Worm (Caenorhabditis elegans): Measurements from ENCODE around the gene zipt-2.1.
"Not testable (repeated sequence)": the region's sequence is repeated elsewhere in the genome, so short reads cannot be mapped to it uniquely, and the experiment has no call there.

zipt-2.1 gene

ce11 chrIV:10799354-10799753, at the start of gene zipt-2.1:
Gene zipt-2.1, plus strand, starts transcription at chrIV:10799654.
- TF ChIP-seq unc-62 (GFP tag; optimal IDR thresholded peaks at IDR 0.05) = no peak

DNA sequence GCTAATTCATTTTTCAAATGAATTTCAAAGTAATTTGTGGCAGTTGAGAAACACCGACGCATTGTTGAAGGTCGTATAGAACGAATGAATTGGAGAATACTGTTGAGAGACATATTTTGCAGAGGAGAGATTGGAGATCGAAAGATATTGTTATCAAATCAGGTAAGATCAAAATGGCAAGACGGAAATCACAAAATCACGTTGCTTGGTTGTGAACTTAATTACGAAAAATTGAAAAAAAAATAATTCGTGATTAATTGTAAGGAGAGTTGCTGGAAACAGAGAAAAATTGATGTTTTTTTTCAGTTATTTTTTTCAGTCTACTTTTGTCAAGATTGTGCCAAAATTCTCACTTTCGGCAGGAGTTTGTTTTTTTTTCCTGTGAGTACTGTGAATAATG, 49.4 kb upstream of the zipt-2.1 start, which contains the start of gene T25B9.1:
Gene T25B9.1 (minus strand): TSS at position 101 of the 400 bp plus-strand sequence.
- no peak for TF ChIP-seq unc-62 (GFP tag; optimal IDR thresholded peaks at IDR 0.05)

- not testable (repeated sequence) for TF ChIP-seq unc-62 (GFP tag; optimal IDR thresholded peaks at IDR 0.05)
Measured at ce11 chrIV:10751740-10752139, 47.7 kb upstream of the zipt-2.1 start, which contains the start of gene T25B9.2. Gene T25B9.2, minus strand, starts transcription at chrIV:10751840.

- TF ChIP-seq unc-62 (GFP tag; optimal IDR thresholded peaks at IDR 0.05) = no peak
Measured at ce11 chrIV:10754685-10755084, 44.8 kb upstream of the zipt-2.1 start, which contains the start of gene T25B9.5. Gene T25B9.5, minus strand, starts transcription at chrIV:10754785.

DNA sequence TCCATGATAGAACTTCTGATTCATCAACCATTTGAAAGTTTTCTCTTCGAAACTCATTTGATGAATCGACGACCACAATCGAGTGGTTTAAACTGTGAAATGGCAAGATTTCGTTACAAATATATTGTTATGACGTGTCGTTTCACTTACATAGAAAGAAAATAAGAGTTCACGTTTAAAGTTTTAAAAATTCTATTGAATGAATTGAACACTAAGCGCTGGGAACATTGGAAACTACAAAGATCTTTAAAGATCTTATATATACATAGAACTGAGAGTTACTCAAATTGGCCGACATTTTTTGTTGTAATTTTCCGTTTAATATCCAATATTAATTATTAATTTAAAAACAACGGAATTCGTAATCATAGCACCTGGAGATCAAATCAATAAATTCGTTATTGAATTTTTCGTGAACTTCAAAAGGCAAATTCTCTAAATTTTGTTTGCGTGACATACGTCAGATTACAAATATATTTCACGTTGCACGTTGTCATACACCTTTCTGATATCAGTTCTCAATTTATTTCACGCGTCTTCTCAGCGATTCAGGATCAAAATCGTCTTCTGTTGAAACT, 41.7 kb upstream of the zipt-2.1 start, which contains the start of the genes T25B9.4 and T25B9.6:
Gene T25B9.4 (minus strand): TSS at position 101 of the 578 bp plus-strand sequence.
Gene T25B9.6 (plus strand): TSS at position 528 of the 578 bp plus-strand sequence.
- no peak for TF ChIP-seq unc-62 (GFP tag; optimal IDR thresholded peaks at IDR 0.05)

DNA sequence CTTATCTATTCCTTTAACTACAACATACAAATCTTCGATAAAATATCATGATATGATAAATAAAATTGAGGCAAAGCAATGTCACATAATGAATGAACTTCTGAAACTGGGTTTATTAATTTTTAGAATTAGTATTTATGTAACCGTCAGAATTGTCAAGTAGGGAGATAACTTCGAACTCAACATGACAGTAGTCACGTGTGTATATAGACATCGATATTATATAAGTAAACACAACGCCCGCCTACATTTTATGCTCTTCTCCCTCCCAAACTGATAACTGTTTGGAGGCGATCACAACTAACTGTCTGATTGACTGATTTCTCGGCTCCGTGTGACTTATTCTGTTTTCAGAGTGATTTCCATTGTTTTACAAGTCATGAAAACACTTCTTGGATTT, 38.1 kb upstream of the zipt-2.1 start, which contains the start of gene ugt-54:
Gene ugt-54 (plus strand): TSS at position 355 of the 400 bp plus-strand sequence.
- TF ChIP-seq unc-62 (GFP tag; optimal IDR thresholded peaks at IDR 0.05) = no peak

ce11 chrIV:10764206-10764605, 35.2 kb upstream of the zipt-2.1 start, which contains the start of gene T25B9.11:
Gene T25B9.11, plus strand, starts transcription at chrIV:10764506.
- TF ChIP-seq unc-62 (GFP tag; optimal IDR thresholded peaks at IDR 0.05) = no peak

- no peak for TF ChIP-seq unc-62 (GFP tag; optimal IDR thresholded peaks at IDR 0.05)
Measured at ce11 chrIV:10765053-10765452, 34.4 kb upstream of the zipt-2.1 start, which contains the start of gene T25B9.12. Gene T25B9.12, plus strand, starts transcription at chrIV:10765353.

- TF ChIP-seq unc-62 (GFP tag; optimal IDR thresholded peaks at IDR 0.05) = no peak
Measured at ce11 chrIV:10766071-10766470, 33.4 kb upstream of the zipt-2.1 start.

DNA sequence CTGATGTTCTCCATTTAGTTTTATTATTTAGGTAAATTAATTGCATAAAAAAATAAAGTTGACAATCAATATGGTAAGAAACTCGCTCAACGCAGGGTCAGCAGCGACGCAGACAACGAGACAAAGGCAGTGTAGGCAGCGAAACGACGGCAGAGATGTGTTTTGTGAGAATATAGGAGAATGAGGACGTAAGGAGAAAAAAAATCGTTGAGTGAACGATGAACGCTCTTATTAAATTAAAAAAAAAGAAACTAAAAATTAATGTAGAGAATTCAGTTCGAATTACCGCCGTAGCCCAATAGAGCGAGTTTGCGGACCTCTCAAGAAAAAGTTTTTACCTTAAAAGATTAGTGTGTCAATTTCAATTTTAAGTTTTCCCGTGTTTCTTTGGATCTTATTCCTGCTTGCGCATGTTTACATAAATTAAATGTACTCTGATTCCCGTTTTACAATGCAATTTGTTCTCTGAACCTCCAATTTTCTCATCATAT, 31.3 kb upstream of the zipt-2.1 start, which contains the start of gene T25B9.8:
Gene T25B9.8 (minus strand): TSS at position 51 of the 491 bp plus-strand sequence.
- TF ChIP-seq unc-62 (GFP tag; optimal IDR thresholded peaks at IDR 0.05) = no peak

ce11 chrIV:10769353-10769752, 30.1 kb upstream of the zipt-2.1 start, which contains the start of gene T25B9.9:
Gene T25B9.9, plus strand, starts transcription at chrIV:10769653.
- TF ChIP-seq unc-62 (GFP tag; optimal IDR thresholded peaks at IDR 0.05) = no peak

ce11 chrIV:10771296-10771695, 28.2 kb upstream of the zipt-2.1 start:
- TF ChIP-seq unc-62 (GFP tag; optimal IDR thresholded peaks at IDR 0.05) = no peak

DNA sequence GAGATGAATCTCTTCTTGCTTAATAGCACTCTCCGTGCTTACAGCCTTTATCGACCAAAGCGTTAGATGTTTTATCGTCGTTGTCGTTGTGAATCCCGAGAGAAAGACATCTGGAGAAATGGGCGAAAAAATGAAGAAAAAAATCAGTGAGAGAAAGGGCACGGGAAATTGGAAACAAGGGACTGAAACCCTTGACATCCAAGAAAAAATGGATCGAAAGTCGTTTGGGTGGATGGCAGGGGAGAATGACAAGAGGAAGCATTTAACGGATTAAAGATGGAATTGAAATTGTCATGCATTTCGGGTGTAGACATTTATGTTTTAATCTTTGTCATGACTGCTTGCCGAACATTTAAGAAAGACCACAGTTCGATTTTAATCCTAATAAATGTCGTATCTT, 25.6 kb upstream of the zipt-2.1 start, which contains the start of gene inpp-1:
Gene inpp-1 (minus strand): TSS at position 101 of the 400 bp plus-strand sequence.
- TF ChIP-seq unc-62 (GFP tag; optimal IDR thresholded peaks at IDR 0.05) = no peak

ce11 chrIV:10777076-10777475, 22.4 kb upstream of the zipt-2.1 start:
- no peak for TF ChIP-seq unc-62 (GFP tag; optimal IDR thresholded peaks at IDR 0.05)

DNA sequence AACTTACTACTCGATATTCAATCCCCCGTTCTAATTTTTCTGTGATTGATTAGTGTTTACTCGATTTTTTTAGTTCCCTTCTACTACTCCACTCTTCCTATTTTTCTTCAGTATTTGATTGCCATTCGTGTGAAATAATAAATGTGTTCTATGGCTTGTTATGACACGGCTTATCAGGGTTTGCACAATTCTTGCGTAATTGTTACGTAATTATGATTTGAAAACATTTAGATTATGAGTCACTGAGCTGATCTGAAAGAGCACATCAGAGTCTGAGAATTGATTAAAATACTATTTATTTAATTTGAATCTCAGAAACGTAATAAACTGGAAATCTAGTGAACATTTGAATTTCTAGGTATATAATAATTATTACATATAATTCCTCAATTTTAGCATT, 21.9 kb upstream of the zipt-2.1 start:
- no peak for TF ChIP-seq unc-62 (GFP tag; optimal IDR thresholded peaks at IDR 0.05)

- no peak for TF ChIP-seq unc-62 (GFP tag; optimal IDR thresholded peaks at IDR 0.05)
Measured at ce11 chrIV:10778582-10778981, 20.9 kb upstream of the zipt-2.1 start.

DNA sequence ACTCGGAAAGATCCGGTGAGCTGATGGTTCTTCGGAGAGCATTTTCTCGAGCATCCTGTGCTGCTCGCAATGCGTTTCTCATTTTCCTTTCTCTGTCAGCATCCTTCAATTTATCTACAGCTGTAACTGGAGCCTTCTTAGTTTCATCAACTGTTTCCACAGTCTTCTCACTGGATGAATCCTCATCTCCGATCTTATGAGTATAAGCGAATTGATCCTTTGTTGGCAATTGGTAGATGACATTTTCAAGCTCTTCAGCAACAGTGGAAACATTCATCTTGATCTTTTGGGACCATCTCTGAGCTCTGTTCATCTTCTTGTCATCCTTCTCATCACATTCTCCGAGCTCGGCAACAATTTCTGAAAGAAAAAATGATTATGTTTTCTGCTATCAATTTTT, 20.1 kb upstream of the zipt-2.1 start:
- no peak for TF ChIP-seq unc-62 (GFP tag; optimal IDR thresholded peaks at IDR 0.05)
